Worm (Caenorhabditis elegans) whole organism, L4/young adult: ENCODE data around the gene srx-119.

Experiments used
- W03F9.2 ChIP-seq: fragments of 150-350 bp; optimal IDR thresholded peaks from 2 replicates; lab custom pipeline; 2014; ENCODE audit warnings: missing biosample characterization, missing genetic modification characterization
- dao-5 ChIP-seq: sonication (generic microtip); optimal IDR thresholded peaks from 2 replicates; lab custom pipeline; 2016; ENCODE audit warnings: missing genotype, missing genetic modification characterization, moderate library complexity, missing compliant biosample characterization
- him-1 ChIP-seq: sonication (generic microtip); optimal IDR thresholded peaks from 2 replicates; lab custom pipeline; 2016; ENCODE audit warnings: missing genotype, missing genetic modification reagents, missing genetic modification characterization, missing compliant biosample characterization

- no peak for TF ChIP-seq him-1 (tag; lab: Kevin White, UChicago)
- TF ChIP-seq W03F9.2 (tag; lab: Kevin White, UChicago): no peak
- no peak for TF ChIP-seq dao-5 (tag; lab: Kevin White, UChicago)
Observed at ce11 chrII:12547547-12547946, 19.5 kb downstream of the srx-119 start, which contains the start of gene F49C5.16.
